Fruit fly (Drosophila melanogaster) whole organism, embryonic: ENCODE data around the gene Syx4.

Experiments used
- Adf1 ChIP-seq: fragments of 200-800 bp; sonication (Bioruptor generic); IDR thresholded peaks from 2 replicates; pipeline ENCODE4 v1.3.6; 2022; ENCODE audit warnings: missing biosample characterization, missing genetic modification characterization
- BEAF-32 ChIP-seq: fragments of 200-800 bp; sonication (Bioruptor generic); optimal IDR thresholded peaks from 3 replicates; lab custom pipeline; 2017; ENCODE audit warnings: missing biosample characterization, missing genetic modification characterization, mild to moderate bottlenecking, moderate library complexity, missing genetic modification reagents
- CG12071 ChIP-seq: fragments of 200-800 bp; sonication (Bioruptor generic); optimal IDR thresholded peaks from 3 replicates; lab custom pipeline; 2018; ENCODE audit warnings: missing biosample characterization, mild to moderate bottlenecking, missing genetic modification characterization
- CG12104 ChIP-seq: fragments of 200-800 bp; sonication (Bioruptor generic); optimal IDR thresholded peaks from 3 replicates; lab custom pipeline; 2016; ENCODE audit warnings: missing biosample characterization, missing genetic modification characterization
- CG13296 ChIP-seq: fragments of 200-800 bp; sonication (Bioruptor generic); optimal IDR thresholded peaks from 3 replicates; lab custom pipeline; 2018; ENCODE audit warnings: missing biosample characterization, mild to moderate bottlenecking, missing genetic modification characterization
- CG15073 ChIP-seq: fragments of 200-800 bp; sonication (Bioruptor generic); optimal IDR thresholded peaks from 2 replicates; lab custom pipeline; 2016; ENCODE audit warnings: missing biosample characterization, missing genetic modification characterization
- CG16815 ChIP-seq: fragments of 200-800 bp; sonication (Bioruptor generic); optimal IDR thresholded peaks from 3 replicates; lab custom pipeline; 2017; ENCODE audit warnings: missing biosample characterization, mild to moderate bottlenecking, missing genetic modification characterization
- CG17361 ChIP-seq: fragments of 200-800 bp; sonication (Bioruptor generic); IDR thresholded peaks from 3 replicates; pipeline ENCODE4 v1.3.6; 2022; ENCODE audit warnings: missing biosample characterization, missing genetic modification characterization
- CG17829 ChIP-seq: fragments of 200-800 bp; optimal IDR thresholded peaks from 2 replicates; lab custom pipeline; 2019; ENCODE audit warnings: missing biosample characterization, mild to moderate bottlenecking, missing genetic modification characterization, moderate library complexity
- CG18619 ChIP-seq: fragments of 200-800 bp; sonication (Bioruptor generic); optimal IDR thresholded peaks from 3 replicates; lab custom pipeline; 2017; ENCODE audit warnings: missing biosample characterization, mild to moderate bottlenecking, missing genetic modification characterization
- CG18764 ChIP-seq: fragments of 200-800 bp; sonication (Bioruptor generic); optimal IDR thresholded peaks from 3 replicates; lab custom pipeline; 2016; ENCODE audit warnings: missing biosample characterization, missing genetic modification characterization
- CG31441 ChIP-seq: fragments of 200-800 bp; sonication (Bioruptor generic); IDR thresholded peaks from 2 replicates; pipeline ENCODE4 v1.3.6; 2022; ENCODE audit warnings: missing biosample characterization, missing genetic modification characterization
- CG34224 ChIP-seq: fragments of 200-800 bp; sonication (Bioruptor generic); IDR thresholded peaks from 3 replicates; pipeline ENCODE4 v1.3.6; 2022; ENCODE audit warnings: missing biosample characterization, missing genetic modification characterization; ENCODE audit not compliant: partially characterized antibody
- CG4282 ChIP-seq: fragments of 200-800 bp; sonication (Bioruptor generic); optimal IDR thresholded peaks from 2 replicates; lab custom pipeline; 2016; ENCODE audit warnings: missing biosample characterization, missing genetic modification characterization
- CG4424 ChIP-seq: fragments of 200-800 bp; sonication (Bioruptor generic); optimal IDR thresholded peaks from 3 replicates; lab custom pipeline; 2016; ENCODE audit warnings: missing biosample characterization, missing genetic modification characterization
- CG4820 ChIP-seq: fragments of 200-800 bp; sonication (Bioruptor generic); optimal IDR thresholded peaks from 3 replicates; lab custom pipeline; 2016; ENCODE audit warnings: missing biosample characterization, missing genetic modification characterization
- CG6175 ChIP-seq: fragments of 200-800 bp; sonication (Bioruptor generic); IDR thresholded peaks from 3 replicates; pipeline ENCODE4 v1.3.6; 2022; ENCODE audit warnings: missing biosample characterization, missing genetic modification characterization
- CG6683 ChIP-seq: fragments of 200-800 bp; sonication (Bioruptor generic); optimal IDR thresholded peaks from 2 replicates; lab custom pipeline; 2017; ENCODE audit warnings: missing biosample characterization, mild to moderate bottlenecking, missing genetic modification characterization, missing genetic modification reagents
- CG6813 ChIP-seq: fragments of 200-800 bp; sonication (Bioruptor generic); optimal IDR thresholded peaks from 2 replicates; lab custom pipeline; 2017; ENCODE audit warnings: missing biosample characterization, missing genetic modification characterization, mild to moderate bottlenecking, moderate library complexity, missing genetic modification reagents
- CG7271 ChIP-seq: fragments of 200-800 bp; sonication (Bioruptor generic); optimal IDR thresholded peaks from 2 replicates; lab custom pipeline; 2018; ENCODE audit warnings: missing biosample characterization, mild to moderate bottlenecking, missing genetic modification characterization, moderate library complexity
- CG9817 ChIP-seq: fragments of 200-800 bp; sonication (Bioruptor generic); optimal IDR thresholded peaks from 2 replicates; lab custom pipeline; 2018; ENCODE audit warnings: missing biosample characterization, mild to moderate bottlenecking, missing genetic modification characterization, moderate library complexity
- Dfd ChIP-seq, 2 experiments: fragments of >200 bp; optimal IDR thresholded peaks; 2 replicates each; lab custom pipeline; 2017; ENCODE audit warnings: missing biosample characterization in 2 of 2, missing genetic modification characterization in 2 of 2
- E2f1 ChIP-seq: fragments of 200-800 bp; sonication (Bioruptor generic); IDR thresholded peaks from 2 replicates; pipeline ENCODE4 v1.3.6; 2022; ENCODE audit warnings: missing biosample characterization, missing genetic modification characterization
- Fer2 ChIP-seq: fragments of 200-800 bp; sonication (Bioruptor generic); optimal IDR thresholded peaks from 2 replicates; lab custom pipeline; 2018; ENCODE audit warnings: missing biosample characterization, mild to moderate bottlenecking, missing genetic modification characterization, moderate library complexity
- Fer3 ChIP-seq: fragments of 200-800 bp; sonication (Bioruptor generic); optimal IDR thresholded peaks from 2 replicates; lab custom pipeline; 2018; ENCODE audit warnings: missing biosample characterization, mild to moderate bottlenecking, missing genetic modification characterization, moderate library complexity
- H2.0 ChIP-seq: fragments of 200-800 bp; sonication (Bioruptor generic); IDR thresholded peaks from 2 replicates; pipeline ENCODE4 v1.3.6; 2022; ENCODE audit warnings: missing biosample characterization, missing genetic modification characterization
- MTF-1 ChIP-seq: fragments of 200-800 bp; sonication (Bioruptor generic); optimal IDR thresholded peaks from 2 replicates; lab custom pipeline; 2018; ENCODE audit warnings: missing biosample characterization, mild to moderate bottlenecking, missing genetic modification characterization, borderline replicate concordance
- Mrtf ChIP-seq: fragments of 200-800 bp; sonication (Bioruptor generic); IDR thresholded peaks from 3 replicates; pipeline ENCODE4 v1.3.6; 2022; ENCODE audit warnings: missing biosample characterization, missing genetic modification characterization
- Rx ChIP-seq: fragments of 200-800 bp; sonication (Bioruptor generic); IDR thresholded peaks from 2 replicates; pipeline ENCODE4 v1.3.6; 2022; ENCODE audit warnings: missing biosample characterization, missing genetic modification characterization
- Sry-β ChIP-seq: fragments of 200-800 bp; sonication (Bioruptor generic); optimal IDR thresholded peaks from 2 replicates; lab custom pipeline; 2018; ENCODE audit warnings: missing biosample characterization, mild to moderate bottlenecking, missing genetic modification characterization, moderate library complexity
- Stat92E ChIP-seq, 3 experiments: fragments of >200 bp in 2 of 3; fragments of 200-800 bp in 1 of 3; sonication (Bioruptor generic) in 1 of 3; optimal IDR thresholded peaks; 2 replicates each; lab custom pipeline; 2017 to 2019; ENCODE audit warnings: missing biosample characterization in 3 of 3, missing genetic modification characterization in 3 of 3, mild to moderate bottlenecking in 1 of 3, moderate library complexity in 1 of 3
- Taf1 ChIP-seq: fragments of 200-800 bp; sonication (Bioruptor generic); IDR thresholded peaks from 2 replicates; pipeline ENCODE4 v1.3.6; 2022; ENCODE audit warnings: missing biosample characterization, missing genetic modification characterization
- amos ChIP-seq: fragments of 200-800 bp; sonication (Bioruptor generic); IDR thresholded peaks from 2 replicates; pipeline ENCODE4 v1.3.6; 2022; ENCODE audit warnings: missing biosample characterization, missing genetic modification characterization; ENCODE audit not compliant: partially characterized antibody
- btn ChIP-seq: fragments of 200-800 bp; sonication (Bioruptor generic); optimal IDR thresholded peaks from 2 replicates; lab custom pipeline; 2016; ENCODE audit warnings: missing biosample characterization, missing genetic modification characterization
- cas ChIP-seq: fragments of 200-800 bp; sonication (Bioruptor generic); IDR thresholded peaks from 2 replicates; pipeline ENCODE4 v1.3.6; 2022; ENCODE audit warnings: missing biosample characterization, missing genetic modification characterization
- dpn ChIP-seq, 2 experiments: fragments of 200-800 bp; sonication (Bioruptor generic); optimal IDR thresholded peaks; 3 replicates each; lab custom pipeline; 2016; ENCODE audit warnings: missing biosample characterization in 2 of 2, missing genetic modification characterization in 2 of 2
- fd96Cb ChIP-seq: fragments of 200-800 bp; sonication (Bioruptor generic); optimal IDR thresholded peaks from 2 replicates; lab custom pipeline; 2018; ENCODE audit warnings: missing biosample characterization, mild to moderate bottlenecking, missing genetic modification characterization, moderate library complexity
- fu2 ChIP-seq: fragments of 200-800 bp; sonication (Bioruptor generic); optimal IDR thresholded peaks from 2 replicates; lab custom pipeline; 2016; ENCODE audit warnings: missing biosample characterization, missing genetic modification characterization
- gce ChIP-seq: fragments of 200-800 bp; sonication (Bioruptor generic); IDR thresholded peaks from 3 replicates; pipeline ENCODE4 v1.3.6; 2022; ENCODE audit warnings: missing biosample characterization, missing genetic modification characterization
- jigr1 ChIP-seq: fragments of 200-800 bp; sonication (Bioruptor generic); IDR thresholded peaks from 3 replicates; pipeline ENCODE4 v1.3.6; 2022; ENCODE audit warnings: missing biosample characterization, missing genetic modification characterization
- knrl ChIP-seq: fragments of 200-800 bp; sonication (Bioruptor generic); IDR thresholded peaks from 3 replicates; pipeline ENCODE4 v1.3.6; 2022; ENCODE audit warnings: missing biosample characterization, missing genetic modification characterization; ENCODE audit not compliant: partially characterized antibody
- lbe ChIP-seq: fragments of 200-800 bp; sonication (Bioruptor generic); optimal IDR thresholded peaks from 2 replicates; lab custom pipeline; 2016; ENCODE audit warnings: missing biosample characterization, mild to moderate bottlenecking, missing genetic modification characterization
- mirr ChIP-seq: fragments of 200-800 bp; sonication (Bioruptor generic); optimal IDR thresholded peaks from 3 replicates; lab custom pipeline; 2018; ENCODE audit warnings: missing biosample characterization, mild to moderate bottlenecking, missing genetic modification characterization
- pita ChIP-seq: fragments of 200-800 bp; sonication (Bioruptor generic); optimal IDR thresholded peaks from 2 replicates; lab custom pipeline; 2017; ENCODE audit warnings: missing biosample characterization, mild to moderate bottlenecking, missing genetic modification characterization
- so ChIP-seq: fragments of 200-800 bp; sonication (Bioruptor generic); IDR thresholded peaks from 3 replicates; pipeline ENCODE4 v1.3.6; 2022; ENCODE audit warnings: missing biosample characterization, missing genetic modification characterization
- stc ChIP-seq: fragments of 200-800 bp; sonication (Bioruptor generic); IDR thresholded peaks from 2 replicates; pipeline ENCODE4 v1.3.6; 2022; ENCODE audit warnings: missing biosample characterization, missing genetic modification characterization
- tll ChIP-seq, 2 experiments: fragments of 200-800 bp in 1 of 2; fragments of >200 bp in 1 of 2; sonication (Bioruptor generic) in 1 of 2; optimal IDR thresholded peaks; 2 replicates each; lab custom pipeline; 2017 to 2019; ENCODE audit warnings: missing biosample characterization in 2 of 2, missing genetic modification characterization in 2 of 2, mild to moderate bottlenecking in 1 of 2, moderate library complexity in 1 of 2
- vnd ChIP-seq: fragments of 200-800 bp; sonication (Bioruptor generic); IDR thresholded peaks from 3 replicates; pipeline ENCODE4 v1.3.6; 2022; ENCODE audit warnings: missing biosample characterization, missing genetic modification characterization; ENCODE audit not compliant: partially characterized antibody
- wdn ChIP-seq: fragments of 200-800 bp; sonication (Bioruptor generic); IDR thresholded peaks from 2 replicates; pipeline ENCODE4 v1.3.6; 2022; ENCODE audit warnings: missing biosample characterization, missing genetic modification characterization
- zfh1 ChIP-seq: fragments of 200-800 bp; sonication (Bioruptor generic); IDR thresholded peaks from 3 replicates; pipeline ENCODE4 v1.3.6; 2022; ENCODE audit warnings: missing biosample characterization, missing genetic modification characterization

Gene Syx4

dm6 chrX:2744042-2744441, at the start of gene Syx4 (continued):
- TF ChIP-seq CG12071 (GFP tag; lab: Kevin White, UChicago) = peak; percentile 94
- peak; percentile 86 for TF ChIP-seq CG6813 (GFP tag; lab: Kevin White, UChicago)
- TF ChIP-seq CG4282 (GFP tag; lab: Kevin White, UChicago) = peak; percentile 70
- 0 out of 3 replicates have a peak, but pooled peaks have one; percentile 29 for TF ChIP-seq jigr1 (GFP tag; lab: Robert Waterston, UW)
- TF ChIP-seq CG9817 (tag; lab: Kevin White, UChicago) = peak; percentile 88
- peak; percentile 86 for TF ChIP-seq CG18619 (GFP tag; lab: Kevin White, UChicago)
- no peak for TF ChIP-seq CG15073 (GFP tag; lab: Kevin White, UChicago)
- TF ChIP-seq Fer2 (tag; lab: Kevin White, UChicago) = peak; percentile 78
- peak; percentile 92 for TF ChIP-seq so (GFP tag; lab: Robert Waterston, UW)
- peak; percentile 83 for TF ChIP-seq Taf1 (GFP tag; lab: Robert Waterston, UW)
- peak; percentile 83 for TF ChIP-seq wdn (GFP tag; lab: Robert Waterston, UW)
- no peak for TF ChIP-seq vnd
- peak; percentile 91 for TF ChIP-seq CG13296 (GFP tag; lab: Kevin White, UChicago)
- peak; percentile 90 for TF ChIP-seq lbe (GFP tag; lab: Kevin White, UChicago)
- TF ChIP-seq H2.0 = peak; percentile 90
- TF ChIP-seq amos (GFP tag; lab: Robert Waterston, UW) = no peak
- TF ChIP-seq dpn (GFP tag; optimal IDR thresholded peaks at IDR 0.05; lab: Kevin White, UChicago) = peak; percentile 89 to 92
- peak; percentile 78 for TF ChIP-seq MTF-1 (GFP tag; lab: Kevin White, UChicago)
- peak; percentile 87 for TF ChIP-seq CG17361 (GFP tag; lab: Robert Waterston, UW)
- no peak for TF ChIP-seq pita (GFP tag; lab: Kevin White, UChicago)
- TF ChIP-seq Adf1 (GFP tag; lab: Robert Waterston, UW) = peak; percentile 64; the same call in 1 of the 2 replicates
- peak; percentile 91 for TF ChIP-seq CG31441 (GFP tag; lab: Robert Waterston, UW)
- TF ChIP-seq fu2 (GFP tag; lab: Kevin White, UChicago) = peak; percentile 87
- peak; percentile 86 for TF ChIP-seq Mrtf (GFP tag; lab: Robert Waterston, UW)
- peak; percentile 87 for TF ChIP-seq fd96Cb (tag; lab: Kevin White, UChicago)
- peak; percentile 77 for TF ChIP-seq CG16815 (GFP tag; lab: Kevin White, UChicago)
- peak; percentile 82 for TF ChIP-seq CG6683 (GFP tag; lab: Kevin White, UChicago)
- TF ChIP-seq tll (GFP tag; optimal IDR thresholded peaks at IDR 0.05; lab: Kevin White, UChicago) = no peak
- peak; percentile 88 for TF ChIP-seq gce (GFP tag; lab: Robert Waterston, UW)
- TF ChIP-seq Fer3 (tag; lab: Kevin White, UChicago) = peak; percentile 95
- peak; percentile 16 for TF ChIP-seq Sry-β (GFP tag; lab: Kevin White, UChicago)
- peak; percentile 81 for TF ChIP-seq Rx (GFP tag; lab: Robert Waterston, UW)
- peak; percentile 64 for TF ChIP-seq mirr (GFP tag; lab: Kevin White, UChicago)
- peak; percentile 78 for TF ChIP-seq CG4424 (GFP tag; lab: Kevin White, UChicago)
- no peak for TF ChIP-seq knrl (GFP tag; lab: Robert Waterston, UW)
- peak; percentile 71; the same call in 1 of the 2 replicates for TF ChIP-seq cas
- peak; percentile 70 for TF ChIP-seq CG18764 (GFP tag; lab: Kevin White, UChicago)
- peak; percentile 75 for TF ChIP-seq btn (GFP tag; lab: Kevin White, UChicago)
- TF ChIP-seq CG6175 (GFP tag; lab: Robert Waterston, UW) = peak; percentile 72; the same call in 1 of the 3 replicates
- TF ChIP-seq stc (GFP tag; lab: Robert Waterston, UW) = peak; percentile 89
- no peak for TF ChIP-seq Stat92E (GFP tag; optimal IDR thresholded peaks at IDR 0.05; lab: Kevin White, UChicago)
- peak; percentile 76 for TF ChIP-seq CG12104
- TF ChIP-seq CG17829 = peak; percentile 85
- TF ChIP-seq zfh1 (GFP tag; lab: Robert Waterston, UW) = peak; percentile 88
- no peak for TF ChIP-seq Dfd (GFP tag; optimal IDR thresholded peaks at IDR 0.05; lab: Kevin White, UChicago)
- TF ChIP-seq CG34224 (GFP tag; lab: Robert Waterston, UW) = no peak
- peak; percentile 85 for TF ChIP-seq CG4820 (GFP tag; lab: Kevin White, UChicago)
- peak; percentile 89 for TF ChIP-seq E2f1 (GFP tag; lab: Robert Waterston, UW)
- no peak for TF ChIP-seq BEAF-32 (GFP tag; lab: Kevin White, UChicago)
- TF ChIP-seq CG7271 (tag; lab: Kevin White, UChicago) = no peak
